Fruit fly (Drosophila melanogaster): Measurements from ENCODE around the gene CG5614.

- no peak for TF ChIP-seq Sox102F (GFP tag; optimal IDR thresholded peaks at IDR 0.05)
- no peak for TF ChIP-seq sr (GFP tag; IDR thresholded peaks at IDR 0.05)
- TF ChIP-seq psq (GFP tag; optimal IDR thresholded peaks at IDR 0.05), result no peak
- TF ChIP-seq tio (GFP tag; optimal IDR thresholded peaks at IDR 0.05), result no peak
- TF ChIP-seq Mrtf (GFP tag; IDR thresholded peaks at IDR 0.05), result no peak
- TF ChIP-seq CG13775 (GFP tag; optimal IDR thresholded peaks at IDR 0.05), result no peak
- TF ChIP-seq CG15696 (tag; optimal IDR thresholded peaks at IDR 0.05), result no peak
- no peak for TF ChIP-seq BtbVII (GFP tag; optimal IDR thresholded peaks at IDR 0.05)
These were observed 5.5 kb upstream of the CG5614 start, which contains the start of gene Ttc26 for dm6 chr3R:15774128-15774527.

Measured in whole organism, embryonic.